Fruit fly (Drosophila melanogaster) Kc167 (cell line): ENCODE measurements around the gene CG33268.

ENCODE experiments used
- Myc ChIP-seq: fragments of >200 bp; optimal IDR thresholded peaks from 2 replicates; lab custom pipeline; 2017; ENCODE audit warnings: missing external identifiers
- Sin3A ChIP-seq: fragments of >200 bp; optimal IDR thresholded peaks from 2 replicates; lab custom pipeline; 2018; ENCODE audit warnings: missing external identifiers
- h ChIP-seq: fragments of >200 bp; optimal IDR thresholded peaks from 3 replicates; lab custom pipeline; 2018; ENCODE audit warnings: missing external identifiers
- insv ChIP-seq: fragments of >200 bp; optimal IDR thresholded peaks from 3 replicates; lab custom pipeline; 2018; ENCODE audit warnings: missing external identifiers
- psq ChIP-seq: fragments of >200 bp; optimal IDR thresholded peaks from 2 replicates; lab custom pipeline; 2017; ENCODE audit warnings: missing external identifiers
- ttk ChIP-seq: sonication (Bioruptor generic); optimal IDR thresholded peaks from 2 replicates; lab custom pipeline; 2017; ENCODE audit warnings: missing external identifiers

DNA sequence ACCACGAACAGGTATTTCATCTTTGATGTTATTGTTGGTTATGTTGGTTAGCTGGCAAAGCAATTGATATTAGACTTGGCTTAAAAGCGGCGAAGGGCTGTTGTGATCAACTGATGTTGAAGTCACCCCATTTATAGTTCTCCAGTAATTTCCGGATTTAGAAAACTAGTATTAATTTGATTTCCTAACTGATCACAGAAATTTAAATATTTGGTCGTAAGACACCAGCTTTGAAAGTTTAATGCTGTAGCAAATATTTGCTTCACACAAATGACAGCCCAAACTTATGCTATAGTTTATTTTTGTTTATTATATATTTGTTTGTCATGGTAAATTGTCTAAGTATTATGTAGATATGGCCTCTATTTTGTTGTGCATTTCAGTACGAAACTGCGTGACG is 8.9 kb downstream of the CG33268 start, which contains the start of gene CG33269:
- TF ChIP-seq psq: no peak
- no peak for TF ChIP-seq Sin3A (lab: Kevin White, UChicago)
- TF ChIP-seq h (lab: Kevin White, UChicago): no peak
- no peak for TF ChIP-seq Myc (lab: Kevin White, UChicago)
- TF ChIP-seq insv (lab: Kevin White, UChicago): no peak
- TF ChIP-seq ttk (lab: Kevin White, UChicago): no peak
